Worm (Caenorhabditis elegans) whole organism, late embryonic: ENCODE data around the gene clec-164.

Experiments
- C08G9.2 ChIP-seq: sonication (generic microtip); optimal IDR thresholded peaks from 2 replicates; lab custom pipeline; 2016; ENCODE audit warnings: mild to moderate bottlenecking, missing genetic modification characterization, moderate library complexity, missing compliant biosample characterization
- F13H6.1 ChIP-seq: sonication (generic microtip); optimal IDR thresholded peaks from 2 replicates; lab custom pipeline; 2016; ENCODE audit warnings: missing genetic modification characterization, missing compliant biosample characterization
- K02D7.2 ChIP-seq: sonication (generic microtip); optimal IDR thresholded peaks from 2 replicates; lab custom pipeline; 2017; ENCODE audit warnings: mild to moderate bottlenecking, missing genetic modification characterization, missing compliant biosample characterization
- K09A11.1 ChIP-seq: sonication (generic microtip); optimal IDR thresholded peaks from 2 replicates; lab custom pipeline; 2017; ENCODE audit warnings: antibody characterized with exemption, mild to moderate bottlenecking, missing genetic modification characterization, missing compliant biosample characterization; ENCODE audit not compliant: insufficient read depth
- T23F11.4 ChIP-seq: fragments of 200-800 bp; sonication (Bioruptor generic); optimal IDR thresholded peaks from 2 replicates; lab custom pipeline; 2018; ENCODE audit warnings: mild to moderate bottlenecking, missing genetic modification characterization, missing compliant biosample characterization
- Y22D7AL.16 ChIP-seq: sonication (generic microtip); optimal IDR thresholded peaks from 2 replicates; lab custom pipeline; 2016; ENCODE audit warnings: missing genetic modification characterization, missing compliant biosample characterization
- ceh-14 ChIP-seq: sonication (generic microtip); optimal IDR thresholded peaks from 2 replicates; lab custom pipeline; 2016; ENCODE audit warnings: missing genotype, missing genetic modification characterization, missing compliant biosample characterization
- ceh-18 ChIP-seq: sonication (generic microtip); optimal IDR thresholded peaks from 2 replicates; lab custom pipeline; 2016; ENCODE audit warnings: missing genetic modification characterization, missing compliant biosample characterization
- ceh-19 ChIP-seq: fragments of 200-800 bp; sonication (Bioruptor generic); optimal IDR thresholded peaks from 2 replicates; lab custom pipeline; 2018; ENCODE audit warnings: mild to moderate bottlenecking, missing genetic modification characterization, missing compliant biosample characterization
- ceh-2 ChIP-seq: sonication (generic microtip); optimal IDR thresholded peaks from 2 replicates; lab custom pipeline; 2016; ENCODE audit warnings: missing genotype, missing genetic modification characterization, missing compliant biosample characterization
- ceh-24 ChIP-seq: sonication (generic microtip); optimal IDR thresholded peaks from 2 replicates; lab custom pipeline; 2016; ENCODE audit warnings: mild to moderate bottlenecking, missing genetic modification characterization, missing compliant biosample characterization
- ceh-30 ChIP-seq: fragments of 150-350 bp; optimal IDR thresholded peaks from 2 replicates; lab custom pipeline; 2014; ENCODE audit warnings: missing biosample characterization, missing genetic modification characterization
- ceh-48 ChIP-seq: sonication (generic microtip); optimal IDR thresholded peaks from 2 replicates; lab custom pipeline; 2016; ENCODE audit warnings: missing genetic modification characterization, inconsistent platforms, missing compliant biosample characterization
- che-1 ChIP-seq: sonication (generic microtip); optimal IDR thresholded peaks from 2 replicates; lab custom pipeline; 2016; ENCODE audit warnings: mild to moderate bottlenecking, missing genetic modification characterization, missing compliant biosample characterization
- fax-1 ChIP-seq: sonication (generic microtip); optimal IDR thresholded peaks from 2 replicates; lab custom pipeline; 2016; ENCODE audit warnings: missing genotype, missing genetic modification characterization, missing compliant biosample characterization
- fkh-10 ChIP-seq: fragments of 150-350 bp; optimal IDR thresholded peaks from 2 replicates; lab custom pipeline; 2014; ENCODE audit warnings: missing biosample characterization, missing genetic modification reagents, missing genetic modification characterization
- fkh-6 ChIP-seq: sonication (generic microtip); optimal IDR thresholded peaks from 2 replicates; lab custom pipeline; 2016; ENCODE audit warnings: missing genetic modification characterization, missing compliant biosample characterization
- hlh-13 ChIP-seq: fragments of 200-800 bp; sonication (Bioruptor generic); optimal IDR thresholded peaks from 2 replicates; lab custom pipeline; 2018; ENCODE audit warnings: mild to moderate bottlenecking, missing genetic modification characterization, missing compliant biosample characterization
- hlh-15 ChIP-seq: sonication (generic microtip); optimal IDR thresholded peaks from 2 replicates; lab custom pipeline; 2016; ENCODE audit warnings: missing genetic modification characterization, missing compliant biosample characterization
- hlh-6 ChIP-seq: sonication (generic microtip); optimal IDR thresholded peaks from 2 replicates; lab custom pipeline; 2016; ENCODE audit warnings: missing genotype, missing genetic modification characterization, missing compliant biosample characterization
- lim-6 ChIP-seq: sonication (generic microtip); optimal IDR thresholded peaks from 2 replicates; lab custom pipeline; 2016; ENCODE audit warnings: missing genetic modification characterization, missing compliant biosample characterization
- lin-11 ChIP-seq: fragments of 200-800 bp; sonication (Bioruptor generic); optimal IDR thresholded peaks from 2 replicates; lab custom pipeline; 2018; ENCODE audit warnings: mild to moderate bottlenecking, missing genetic modification characterization, missing compliant biosample characterization
- mec-3 ChIP-seq: sonication (generic microtip); optimal IDR thresholded peaks from 2 replicates; lab custom pipeline; 2016; ENCODE audit warnings: borderline replicate concordance, missing genetic modification characterization, missing compliant biosample characterization
- nhr-11 ChIP-seq: fragments of 150-350 bp; optimal IDR thresholded peaks from 2 replicates; lab custom pipeline; 2014; ENCODE audit warnings: missing biosample characterization, missing genetic modification characterization
- npax-4 ChIP-seq: sonication (generic microtip); optimal IDR thresholded peaks from 2 replicates; lab custom pipeline; 2016; ENCODE audit warnings: missing genetic modification characterization, missing compliant biosample characterization
- odd-2 ChIP-seq: sonication (generic microtip); optimal IDR thresholded peaks from 2 replicates; lab custom pipeline; 2017; ENCODE audit warnings: antibody characterized with exemption, mild to moderate bottlenecking, missing genetic modification characterization, missing compliant biosample characterization
- pha-2 ChIP-seq: sonication (generic microtip); optimal IDR thresholded peaks from 2 replicates; lab custom pipeline; 2017; ENCODE audit warnings: mild to moderate bottlenecking, missing genetic modification characterization, missing compliant biosample characterization
- pqm-1 ChIP-seq: sonication (generic microtip); optimal IDR thresholded peaks from 2 replicates; lab custom pipeline; 2016; ENCODE audit warnings: missing genetic modification characterization, missing compliant biosample characterization
- pros-1 ChIP-seq: fragments of 150-350 bp; optimal IDR thresholded peaks from 2 replicates; lab custom pipeline; 2014; ENCODE audit warnings: missing biosample characterization, missing genetic modification reagents, missing genetic modification characterization
- sdc-2 ChIP-seq: sonication (generic microtip); optimal IDR thresholded peaks from 2 replicates; lab custom pipeline; 2016; ENCODE audit warnings: missing genotype, missing genetic modification characterization, missing compliant biosample characterization
- sox-2 ChIP-seq: fragments of 200-800 bp; sonication (Bioruptor generic); IDR thresholded peaks from 2 replicates; pipeline ENCODE4 v1.3.6; 2022; ENCODE audit warnings: missing genetic modification reagents, missing genetic modification characterization, missing compliant biosample characterization
- sox-4 ChIP-seq: sonication (generic microtip); optimal IDR thresholded peaks from 2 replicates; lab custom pipeline; 2017; ENCODE audit warnings: mild to moderate bottlenecking, missing genetic modification characterization, inconsistent platforms, missing compliant biosample characterization
- syd-9 ChIP-seq: sonication (generic microtip); optimal IDR thresholded peaks from 2 replicates; lab custom pipeline; 2016; ENCODE audit warnings: mild to moderate bottlenecking, missing genetic modification characterization, moderate library complexity, missing compliant biosample characterization
- tbx-7 ChIP-seq: sonication (generic microtip); optimal IDR thresholded peaks from 2 replicates; lab custom pipeline; 2016; ENCODE audit warnings: missing genotype, missing genetic modification characterization, missing compliant biosample characterization
- ttx-3 ChIP-seq: sonication (generic microtip); optimal IDR thresholded peaks from 2 replicates; lab custom pipeline; 2016; ENCODE audit warnings: missing genetic modification reagents, missing genetic modification characterization, missing compliant biosample characterization
- unc-3 ChIP-seq, 2 experiments: fragments of 200-800 bp in 1 of 2; sonication (Bioruptor generic) in 1 of 2; sonication (generic microtip) in 1 of 2; conservative IDR thresholded peaks in 1 of 2; optimal IDR thresholded peaks in 1 of 2; 2 replicates each; pipeline versions ENCODE4 v1.3.6 to Lab custom; 2016 to 2022; ENCODE audit warnings: missing compliant biosample characterization in 2 of 2, missing genetic modification characterization in 2 of 2, missing genetic modification reagents in 1 of 2
- unc-42 ChIP-seq: sonication (generic microtip); optimal IDR thresholded peaks from 2 replicates; lab custom pipeline; 2016; ENCODE audit warnings: missing genotype, missing genetic modification characterization, missing compliant biosample characterization
- unc-55 ChIP-seq: sonication (generic microtip); optimal IDR thresholded peaks from 2 replicates; lab custom pipeline; 2017; ENCODE audit warnings: missing biosample characterization, missing genetic modification reagents, missing genetic modification characterization
- unc-86 ChIP-seq: sonication (generic microtip); optimal IDR thresholded peaks from 2 replicates; lab custom pipeline; 2016; ENCODE audit warnings: missing genetic modification characterization, missing compliant biosample characterization
- zip-5 ChIP-seq: sonication (generic microtip); optimal IDR thresholded peaks from 2 replicates; lab custom pipeline; 2016; ENCODE audit warnings: missing genetic modification characterization, missing compliant biosample characterization
- ztf-16 ChIP-seq: sonication (generic microtip); optimal IDR thresholded peaks from 2 replicates; lab custom pipeline; 2017; ENCODE audit warnings: missing genetic modification characterization, missing compliant biosample characterization

clec-164 gene

DNA sequence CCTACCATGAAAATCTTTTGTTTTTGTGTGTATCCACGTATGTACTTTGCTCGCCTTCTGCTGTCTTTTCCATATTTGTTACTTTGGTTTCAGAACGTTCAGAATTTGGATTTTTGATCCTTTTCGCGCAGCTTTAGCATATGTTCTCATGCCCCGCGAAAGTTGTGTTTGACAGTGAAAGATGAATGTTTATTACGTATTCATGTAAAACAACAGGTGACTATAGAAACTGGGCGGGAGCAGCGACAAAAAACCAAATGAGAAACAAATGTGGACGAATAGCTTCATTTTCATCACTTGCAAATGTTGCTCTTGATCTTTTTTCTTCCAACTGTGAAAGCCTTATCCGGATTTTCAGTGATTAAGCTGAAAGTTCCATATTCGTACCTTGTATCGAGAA is at the start of gene clec-164:
clec-164 (plus strand) TSS at position 301 of the 400 bp plus-strand sequence.
- TF ChIP-seq ceh-24 (tag; lab: Kevin White, UChicago) (no peak), F13H6.1 (tag; lab: Kevin White, UChicago) (no peak), nhr-11 (tag; lab: Kevin White, UChicago) (no peak)

DNA sequence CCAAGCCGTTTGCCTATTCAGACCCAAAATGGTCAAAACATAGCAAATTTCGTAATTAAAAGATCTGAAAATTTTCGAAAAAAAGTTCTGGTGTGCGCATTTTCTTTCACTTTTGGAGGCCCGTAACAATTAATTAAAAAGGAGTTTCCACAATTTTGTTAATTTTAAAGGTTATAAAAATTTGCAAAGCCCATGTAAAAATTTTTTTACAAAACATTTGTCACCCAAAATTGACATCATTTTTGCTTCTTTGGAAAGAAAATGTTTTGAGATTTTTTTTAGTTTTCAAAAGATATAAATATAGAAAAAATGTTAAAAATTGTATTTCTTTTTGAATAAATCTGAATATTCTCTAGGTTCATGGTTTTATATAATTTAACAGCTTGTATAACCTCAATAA is 49.4 kb upstream of the clec-164 start, which contains the start of gene K11H12.6:
K11H12.6 (plus strand) TSS at position 301 of the 400 bp plus-strand sequence.
- TF ChIP-seq ttx-3 (tag; lab: Kevin White, UChicago) (no peak), F13H6.1 (tag; lab: Kevin White, UChicago) (no peak), sox-4 (tag; lab: Kevin White, UChicago) (no peak), lim-6 (tag; lab: Kevin White, UChicago) (no peak), zip-5 (tag; lab: Kevin White, UChicago) (no peak), hlh-15 (tag; lab: Kevin White, UChicago) (no peak), syd-9 (tag; lab: Kevin White, UChicago) (no peak), K02D7.2 (tag; lab: Kevin White, UChicago) (no peak), fkh-6 (tag; lab: Kevin White, UChicago) (no peak)

DNA sequence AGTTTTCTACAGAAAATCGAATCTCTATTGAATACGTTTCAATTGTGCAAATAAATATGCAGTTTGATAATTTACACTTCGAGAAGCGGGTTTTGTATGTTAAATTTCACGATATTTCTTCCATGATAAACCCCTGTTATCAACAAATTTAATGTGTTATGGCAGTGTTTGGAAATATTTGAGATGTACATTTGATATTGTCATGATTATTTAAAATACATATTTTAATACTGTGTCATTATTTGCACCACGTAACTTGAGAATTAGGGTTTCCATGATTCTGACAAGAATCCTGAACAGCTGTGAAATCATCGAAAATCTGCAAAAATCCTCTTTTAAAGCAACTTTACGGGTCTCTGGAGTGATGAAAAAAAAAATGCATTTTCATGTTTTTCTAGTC is 46.0 kb upstream of the clec-164 start, which contains the start of gene K11H12.11:
K11H12.11 (minus strand) TSS at position 101 of the 400 bp plus-strand sequence.
- TF ChIP-seq fkh-10 (GFP tag; lab: Kevin White, UChicago): no peak
- TF ChIP-seq hlh-6: no peak
- no peak for TF ChIP-seq pqm-1 (tag; lab: Kevin White, UChicago)
- TF ChIP-seq syd-9 (tag; lab: Kevin White, UChicago): no peak
- no peak for TF ChIP-seq unc-42
- no peak for TF ChIP-seq tbx-7 (tag; lab: Kevin White, UChicago)
- no peak for TF ChIP-seq unc-86 (tag; lab: Kevin White, UChicago)
- TF ChIP-seq ttx-3 (tag; lab: Kevin White, UChicago): no peak
- no peak for TF ChIP-seq hlh-15 (tag; lab: Kevin White, UChicago)

- TF ChIP-seq ceh-14 (tag; lab: Kevin White, UChicago) (no peak), pha-2 (tag; lab: Kevin White, UChicago) (no peak), ceh-30 (tag; lab: Kevin White, UChicago) (no peak), zip-5 (tag; lab: Kevin White, UChicago) (no peak), npax-4 (tag; lab: Kevin White, UChicago) (no peak), unc-55 (GFP tag; lab: Kevin White, UChicago) (no peak), T23F11.4 (GFP tag; lab: Kevin White, UChicago) (no peak), che-1 (tag; lab: Kevin White, UChicago) (no peak), Y22D7AL.16 (tag; lab: Kevin White, UChicago) (no peak), odd-2 (no peak), sdc-2 (tag; lab: Kevin White, UChicago) (no peak), unc-3 (GFP tag; conservative IDR thresholded peaks at IDR 0.05; lab: Robert Waterston, UW) (no peak), unc-3 (tag; optimal IDR thresholded peaks at IDR 0.05; lab: Kevin White, UChicago) (no peak)
These were observed 43.1 kb upstream of the clec-164 start, which contains the start of gene K11H12.3 for ce11 chrIV:673313-673712. K11H12.3 (minus strand) TSS chrIV:673480.

- no peak for TF ChIP-seq ceh-2 (tag; lab: Kevin White, UChicago)
- TF ChIP-seq fkh-6 (tag; lab: Kevin White, UChicago): no peak
- TF ChIP-seq fkh-10 (GFP tag; lab: Kevin White, UChicago): no peak
- TF ChIP-seq fax-1 (tag; lab: Kevin White, UChicago): no peak
- TF ChIP-seq C08G9.2 (tag; lab: Kevin White, UChicago): no peak
- TF ChIP-seq pros-1 (tag; lab: Kevin White, UChicago): no peak
- no peak for TF ChIP-seq tbx-7 (tag; lab: Kevin White, UChicago)
- no peak for TF ChIP-seq pqm-1 (tag; lab: Kevin White, UChicago)
- TF ChIP-seq hlh-13 (GFP tag; lab: Kevin White, UChicago): no peak
- no peak for TF ChIP-seq K09A11.1 (tag; lab: Kevin White, UChicago)
- TF ChIP-seq sox-2 (GFP tag; lab: Robert Waterston, UW): no peak
- TF ChIP-seq ceh-19 (GFP tag; lab: Kevin White, UChicago): no peak
- TF ChIP-seq mec-3 (tag; lab: Kevin White, UChicago): no peak
- TF ChIP-seq ceh-14 (tag; lab: Kevin White, UChicago): no peak
- TF ChIP-seq lin-11: no peak
- TF ChIP-seq ztf-16 (tag; lab: Kevin White, UChicago): no peak
- TF ChIP-seq ceh-18 (tag; lab: Kevin White, UChicago): no peak
- TF ChIP-seq ceh-48: no peak
These were observed 40.8 kb upstream of the clec-164 start, which contains the start of the genes K11H12.4 and K11H12.10 for ce11 chrIV:675471-676159. K11H12.4 (minus strand) TSS chrIV:675883. K11H12.10 (plus strand) TSS chrIV:676075.
